Fruit fly (Drosophila melanogaster) whole organism, wandering third instar larva: Measurements from ENCODE around the gene CG33181.

Experiments
- Abd-B ChIP-seq: fragments of >200 bp; optimal IDR thresholded peaks from 2 replicates; lab custom pipeline; 2017; ENCODE audit warnings: missing biosample characterization, missing genetic modification characterization
- CG32264 ChIP-seq: fragments of 200-800 bp; sonication (Bioruptor generic); optimal IDR thresholded peaks from 2 replicates; lab custom pipeline; 2016; ENCODE audit warnings: missing biosample characterization, missing genetic modification characterization
- CG9705 ChIP-seq: fragments of 200-800 bp; sonication (Bioruptor generic); optimal IDR thresholded peaks from 2 replicates; lab custom pipeline; 2018; ENCODE audit warnings: missing biosample characterization, mild to moderate bottlenecking, missing genetic modification characterization
- CrebA ChIP-seq: fragments of 200-800 bp; sonication (Bioruptor generic); optimal IDR thresholded peaks from 2 replicates; lab custom pipeline; 2016; ENCODE audit warnings: missing biosample characterization, mild to moderate bottlenecking, missing genetic modification characterization, borderline replicate concordance
- Dfd ChIP-seq: fragments of >200 bp; optimal IDR thresholded peaks from 2 replicates; lab custom pipeline; 2017; ENCODE audit warnings: missing biosample characterization, missing genetic modification characterization
- Dif ChIP-seq: fragments of 200-275, 200-300 bp; sonication (Bioruptor generic); optimal IDR thresholded peaks from 2 replicates; lab custom pipeline; 2018; ENCODE audit warnings: missing biosample characterization, missing genetic modification characterization; ENCODE audit not compliant: partially characterized antibody
- GATAd ChIP-seq: sonication (Bioruptor generic); optimal IDR thresholded peaks from 2 replicates; lab custom pipeline; 2016; ENCODE audit warnings: missing biosample characterization, missing genetic modification characterization
- HLH106 ChIP-seq: fragments of 200-800 bp; optimal IDR thresholded peaks from 3 replicates; lab custom pipeline; 2019; ENCODE audit warnings: missing biosample characterization, mild to moderate bottlenecking, missing genetic modification characterization, moderate library complexity
- Hr78 ChIP-seq: fragments of >200 bp; optimal IDR thresholded peaks from 2 replicates; lab custom pipeline; 2017; ENCODE audit warnings: missing biosample characterization, missing genetic modification characterization
- Hr83 ChIP-seq: fragments of 200-300 bp; sonication (Bioruptor generic); optimal IDR thresholded peaks from 2 replicates; lab custom pipeline; 2016; ENCODE audit warnings: missing biosample characterization, mild to moderate bottlenecking, missing genetic modification characterization, moderate library complexity; ENCODE audit not compliant: poor library complexity, severe bottlenecking
- Jra ChIP-seq: sonication (Bioruptor generic); optimal IDR thresholded peaks from 2 replicates; lab custom pipeline; 2016; ENCODE audit warnings: missing biosample characterization, missing genetic modification characterization
- Mio ChIP-seq: sonication (Bioruptor generic); optimal IDR thresholded peaks from 2 replicates; lab custom pipeline; 2016; ENCODE audit warnings: missing biosample characterization, missing genetic modification characterization
- Myc ChIP-seq: fragments of >200 bp; optimal IDR thresholded peaks from 2 replicates; lab custom pipeline; 2017
- N ChIP-seq: fragments of >200 bp; optimal IDR thresholded peaks from 2 replicates; lab custom pipeline; 2018; ENCODE audit warnings: missing biosample characterization, missing external identifiers, missing genetic modification characterization
- Rel ChIP-seq, 2 experiments: fragments of 200-800 bp; sonication (Bioruptor generic) in 1 of 2; optimal IDR thresholded peaks; 2 replicates in 1 of 2; 3 replicates in 1 of 2; lab custom pipeline; 2016 to 2019; ENCODE audit warnings: mild to moderate bottlenecking in 2 of 2, missing biosample characterization in 2 of 2, missing genetic modification characterization in 2 of 2, moderate library complexity in 1 of 2
- Sp1 ChIP-seq: fragments of 200-800 bp; sonication (Bioruptor generic); optimal IDR thresholded peaks from 3 replicates; lab custom pipeline; 2019; ENCODE audit warnings: missing biosample characterization, mild to moderate bottlenecking, missing genetic modification characterization, moderate library complexity
- br ChIP-seq: fragments of 200-800 bp; sonication (Bioruptor generic); optimal IDR thresholded peaks from 2 replicates; lab custom pipeline; 2016; ENCODE audit warnings: missing biosample characterization, missing genetic modification characterization
- dsf ChIP-seq: sonication (Bioruptor generic); optimal IDR thresholded peaks from 2 replicates; lab custom pipeline; 2016; ENCODE audit warnings: missing biosample characterization, missing genetic modification characterization, borderline replicate concordance
- ey ChIP-seq: fragments of 200-800 bp; sonication (Bioruptor generic); optimal IDR thresholded peaks from 2 replicates; lab custom pipeline; 2016; ENCODE audit warnings: missing biosample characterization, missing genetic modification characterization
- foxo ChIP-seq, 2 experiments: fragments of 200-800 bp; sonication (Bioruptor generic); optimal IDR thresholded peaks; 2 replicates in 1 of 2; 3 replicates in 1 of 2; lab custom pipeline; 2016 to 2017; ENCODE audit warnings: missing biosample characterization in 2 of 2, missing genetic modification characterization in 2 of 2
- h ChIP-seq: fragments of 200-800 bp; sonication (Bioruptor generic); optimal IDR thresholded peaks from 3 replicates; lab custom pipeline; 2016; ENCODE audit warnings: missing biosample characterization, mild to moderate bottlenecking, missing genetic modification characterization
- jim ChIP-seq: fragments of 175-275, 200-325 bp; sonication (Bioruptor generic); optimal IDR thresholded peaks from 2 replicates; lab custom pipeline; 2016; ENCODE audit warnings: missing biosample characterization, mild to moderate bottlenecking, missing genetic modification characterization
- lola ChIP-seq: fragments of >200 bp; optimal IDR thresholded peaks from 2 replicates; lab custom pipeline; 2017; ENCODE audit warnings: missing biosample characterization, missing genetic modification characterization
- pan ChIP-seq: fragments of >200 bp; optimal IDR thresholded peaks from 2 replicates; lab custom pipeline; 2017
- psq ChIP-seq: fragments of 200-800 bp; sonication (Bioruptor generic); optimal IDR thresholded peaks from 3 replicates; lab custom pipeline; 2017; ENCODE audit warnings: missing biosample characterization, mild to moderate bottlenecking, missing genetic modification characterization, moderate library complexity
- sage ChIP-seq: fragments of 200-800 bp; sonication (Bioruptor generic); optimal IDR thresholded peaks from 2 replicates; lab custom pipeline; 2016; ENCODE audit warnings: missing biosample characterization, mild to moderate bottlenecking, missing genetic modification characterization
- sv ChIP-seq: fragments of 200-800 bp; sonication (Bioruptor generic); optimal IDR thresholded peaks from 3 replicates; lab custom pipeline; 2016; ENCODE audit warnings: missing biosample characterization, missing genetic modification characterization
- tai ChIP-seq: sonication (Bioruptor generic); optimal IDR thresholded peaks from 2 replicates; lab custom pipeline; 2016; ENCODE audit warnings: missing biosample characterization, missing genetic modification characterization
- usp ChIP-seq: fragments of >200 bp; optimal IDR thresholded peaks from 2 replicates; lab custom pipeline; 2017; ENCODE audit warnings: missing biosample characterization, missing genetic modification characterization

Gene CG33181

DNA sequence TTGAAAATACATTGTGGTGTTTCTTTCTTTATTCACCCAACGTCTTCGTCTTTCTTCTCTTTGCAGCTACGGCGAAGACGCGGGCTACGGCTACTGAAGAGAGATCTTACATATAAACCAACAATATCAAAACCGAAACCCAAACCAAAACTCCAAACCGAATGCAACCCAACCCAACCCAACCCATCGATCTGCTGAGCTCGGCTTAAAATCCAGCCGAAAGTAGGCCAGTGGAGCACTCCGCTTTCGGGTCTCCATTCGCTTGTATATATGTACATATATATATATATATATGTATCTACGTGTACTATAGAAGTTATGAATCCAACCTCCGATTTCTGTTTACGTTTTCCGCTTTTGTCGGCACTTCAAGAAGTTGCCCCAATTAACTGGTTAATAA is 13.5 kb upstream of the CG33181 start:
- TF ChIP-seq CG32264 (no peak), Dif (GFP tag; lab: Kevin White, UChicago) (no peak), Mio (GFP tag; lab: Kevin White, UChicago) (no peak), psq (GFP tag; lab: Kevin White, UChicago) (no peak), Hr83 (GFP tag; lab: Kevin White, UChicago) (no peak), tai (GFP tag; lab: Kevin White, UChicago) (no peak), GATAd (GFP tag; lab: Kevin White, UChicago) (no peak), foxo (GFP tag; optimal IDR thresholded peaks at IDR 0.05; lab: Kevin White, UChicago) (no peak), Rel (GFP tag; optimal IDR thresholded peaks at IDR 0.05; lab: Kevin White, UChicago) (no peak), Rel (tag; optimal IDR thresholded peaks at IDR 0.05; lab: Kevin White, UChicago) (no peak), h (GFP tag; lab: Kevin White, UChicago) (no peak), Jra (no peak), Sp1 (GFP tag; lab: Kevin White, UChicago) (no peak)

DNA sequence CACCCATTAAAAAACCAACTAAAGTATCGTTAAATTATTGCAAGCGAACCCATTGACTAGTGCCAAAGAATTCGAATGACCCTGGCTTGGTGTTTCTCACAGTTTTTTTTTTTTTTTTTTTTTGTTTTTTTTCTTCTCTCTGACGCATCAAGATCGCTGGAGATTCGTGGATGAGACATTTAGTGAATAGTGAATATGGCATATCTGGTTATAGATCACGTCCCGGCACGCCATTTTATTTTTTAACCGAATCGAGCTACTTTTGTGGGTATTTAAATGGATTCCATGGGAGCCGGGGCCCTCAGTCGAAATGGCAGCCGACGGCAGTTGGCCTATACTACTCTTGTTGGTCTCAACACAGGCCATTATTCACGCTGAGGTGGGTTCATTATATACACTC is 12.3 kb upstream of the CG33181 start, which contains the start of gene Cp7Fc:
TSS of gene Cp7Fc (plus strand) at position 301 of the 400 bp plus-strand sequence.
- no peak for TF ChIP-seq Sp1 (GFP tag; lab: Kevin White, UChicago)
- TF ChIP-seq ey (GFP tag; lab: Kevin White, UChicago): no peak
- no peak for TF ChIP-seq tai (GFP tag; lab: Kevin White, UChicago)
- TF ChIP-seq dsf (GFP tag; lab: Kevin White, UChicago): no peak
- TF ChIP-seq sv (GFP tag; lab: Kevin White, UChicago): no peak
- no peak for TF ChIP-seq jim (GFP tag; lab: Kevin White, UChicago)
- no peak for TF ChIP-seq br (GFP tag; lab: Kevin White, UChicago)
- no peak for TF ChIP-seq psq (GFP tag; lab: Kevin White, UChicago)
- no peak for TF ChIP-seq h (GFP tag; lab: Kevin White, UChicago)
- no peak for TF ChIP-seq Hr83 (GFP tag; lab: Kevin White, UChicago)
- no peak for TF ChIP-seq usp (GFP tag; lab: Kevin White, UChicago)
- no peak for TF ChIP-seq CG9705 (GFP tag; lab: Kevin White, UChicago)
- no peak for TF ChIP-seq CG32264
- no peak for TF ChIP-seq Myc (lab: Kevin White, UChicago)
- TF ChIP-seq Mio (GFP tag; lab: Kevin White, UChicago): no peak
- TF ChIP-seq CrebA (GFP tag; lab: Kevin White, UChicago): no peak
- no peak for TF ChIP-seq N (GFP tag; lab: Kevin White, UChicago)
- no peak for TF ChIP-seq HLH106

DNA sequence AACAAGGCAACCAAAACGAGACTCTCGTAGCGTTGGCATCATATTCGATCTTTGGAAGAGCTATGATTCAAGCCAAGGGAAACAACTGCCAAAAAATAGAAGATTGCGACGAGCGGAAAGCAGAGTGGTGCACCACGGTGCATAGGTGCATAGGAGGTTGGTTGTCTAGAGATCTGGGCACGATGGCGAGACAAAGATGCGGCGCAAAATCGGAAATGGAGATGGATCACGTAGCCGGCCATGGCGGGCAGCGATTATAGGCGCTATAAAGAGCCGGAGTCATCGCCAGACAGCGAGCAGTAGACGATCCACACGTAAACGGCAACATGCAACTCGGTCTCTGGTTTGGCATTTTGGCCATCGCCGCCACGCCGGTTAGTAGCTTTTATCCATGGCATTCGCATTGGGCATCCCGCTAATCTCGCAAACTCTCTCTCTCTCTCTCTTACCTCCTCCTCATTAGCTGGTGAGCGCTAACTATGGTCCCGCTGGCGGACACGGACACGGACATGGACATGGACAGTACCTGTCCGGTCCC is 10.0 kb upstream of the CG33181 start, which contains the start of gene Cp36:
TSS of gene Cp36 (plus strand) at position 289 of the 538 bp plus-strand sequence.
- TF ChIP-seq tai (GFP tag; lab: Kevin White, UChicago): no peak
- no peak for TF ChIP-seq pan (lab: Kevin White, UChicago)
- no peak for TF ChIP-seq lola (GFP tag; lab: Kevin White, UChicago)
- no peak for TF ChIP-seq Dfd (GFP tag; lab: Kevin White, UChicago)
- no peak for TF ChIP-seq Jra
- no peak for TF ChIP-seq sv (GFP tag; lab: Kevin White, UChicago)
- TF ChIP-seq, all 38 proteins: peak for 0

DNA sequence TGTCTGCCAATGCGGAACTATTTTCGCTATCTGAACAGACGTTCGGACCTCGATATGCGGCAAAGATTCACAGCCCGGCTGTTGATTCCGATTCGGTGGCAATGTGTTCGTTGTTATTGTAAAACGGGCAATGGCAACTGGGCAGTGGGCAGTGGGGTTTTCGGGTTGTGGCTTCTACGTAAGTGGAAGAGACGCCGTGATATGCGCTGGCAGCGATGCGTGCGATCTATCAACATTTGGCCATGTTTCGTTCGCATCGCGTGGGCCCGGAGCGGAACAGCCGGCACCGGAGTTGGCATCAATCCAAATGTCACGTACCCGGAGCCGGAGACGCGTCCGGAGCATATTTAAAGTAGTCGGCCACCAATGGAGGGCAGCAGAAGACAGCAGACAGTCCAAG is 7.7 kb upstream of the CG33181 start, which contains the start of gene Cp38:
TSS of gene Cp38 (plus strand) at position 376 of the 400 bp plus-strand sequence.
- TF ChIP-seq Abd-B (no peak), Rel (GFP tag; optimal IDR thresholded peaks at IDR 0.05; lab: Kevin White, UChicago) (no peak), Rel (tag; optimal IDR thresholded peaks at IDR 0.05; lab: Kevin White, UChicago) (no peak), Hr78 (GFP tag; lab: Kevin White, UChicago) (no peak), usp (GFP tag; lab: Kevin White, UChicago) (no peak), CG32264 (no peak), sage (GFP tag; lab: Kevin White, UChicago) (no peak), tai (GFP tag; lab: Kevin White, UChicago) (no peak), Dfd (GFP tag; lab: Kevin White, UChicago) (no peak), CG9705 (GFP tag; lab: Kevin White, UChicago) (no peak), CrebA (GFP tag; lab: Kevin White, UChicago) (no peak)

DNA sequence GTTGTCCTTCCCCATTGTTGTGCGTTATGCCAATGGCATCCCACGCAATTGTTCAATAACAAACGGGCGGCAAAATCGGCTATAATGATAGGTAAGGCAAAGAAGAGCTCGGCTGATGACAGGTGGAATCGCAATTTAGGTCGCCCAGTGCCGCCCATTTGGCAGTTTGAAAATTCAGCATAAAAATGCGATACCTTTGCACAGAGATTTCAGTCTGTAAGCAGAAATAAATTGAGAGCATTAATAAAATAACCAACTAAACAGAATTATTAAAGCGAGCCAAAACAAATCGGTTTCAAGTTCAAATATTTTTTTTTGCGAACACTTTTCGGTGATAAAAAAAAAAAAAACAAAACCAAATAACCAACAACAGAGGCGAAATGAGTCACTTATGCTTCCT is 5.5 kb upstream of the CG33181 start, which contains the start of gene CG33223:
TSS of gene CG33223 (minus strand) at position 215 of the 400 bp plus-strand sequence.
- TF ChIP-seq Rel (GFP tag; optimal IDR thresholded peaks at IDR 0.05; lab: Kevin White, UChicago) (no peak), Rel (tag; optimal IDR thresholded peaks at IDR 0.05; lab: Kevin White, UChicago) (no peak), Mio (GFP tag; lab: Kevin White, UChicago) (no peak)
